Fruit fly (Drosophila melanogaster) whole organism, adult: Measurements from ENCODE around the gene msk.

Experiments used
- CG11617 ChIP-seq: fragments of 200-800 bp; sonication (Bioruptor generic); optimal IDR thresholded peaks from 2 replicates; lab custom pipeline; 2017; ENCODE audit warnings: mild to moderate bottlenecking, missing biosample characterization, missing genetic modification reagents, missing genetic modification characterization
- CG5204 ChIP-seq: fragments of 200-800 bp; sonication (Bioruptor generic); optimal IDR thresholded peaks from 2 replicates; lab custom pipeline; 2016; ENCODE audit warnings: missing biosample characterization, missing genetic modification characterization
- bab1 ChIP-seq: fragments of 200-800 bp; sonication (Bioruptor generic); optimal IDR thresholded peaks from 3 replicates; lab custom pipeline; 2019; ENCODE audit warnings: missing biosample characterization, mild to moderate bottlenecking, missing genetic modification characterization, moderate library complexity

DNA sequence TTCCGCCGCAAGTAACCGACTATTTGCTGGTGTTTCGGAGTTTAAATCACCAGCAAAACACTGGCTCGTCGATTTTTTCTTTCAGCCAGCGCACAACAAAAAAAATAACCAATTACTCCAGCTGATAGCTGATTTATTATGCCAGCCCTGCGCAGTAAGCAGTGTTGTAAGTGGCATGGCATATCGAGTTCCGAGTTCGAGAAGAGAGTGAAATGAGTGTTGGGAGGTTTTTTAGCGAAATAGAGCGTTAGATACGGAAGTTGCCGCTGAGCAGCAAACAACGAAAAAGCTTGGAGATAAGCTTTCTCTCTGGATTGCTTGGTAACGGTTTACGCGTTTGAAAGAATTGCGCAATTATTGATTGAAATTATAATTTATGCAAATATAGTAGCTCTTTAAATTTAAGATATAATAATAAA, 24.3 kb upstream of the msk start, which contains the start of gene CG7565:
- peak; percentile 79 for TF ChIP-seq bab1
- TF ChIP-seq CG5204: no peak
- TF ChIP-seq CG11617 (GFP tag; lab: Kevin White, UChicago): peak; percentile 68
